Fruit fly (Drosophila melanogaster) whole organism, embryonic: ENCODE data around the gene Pif1A.

Experiments used
- Awh ChIP-seq: fragments of 200-800 bp; sonication (Bioruptor generic); IDR thresholded peaks from 2 replicates; pipeline ENCODE4, ENCODE4 v1.3.6; 2022; ENCODE audit warnings: missing biosample characterization, missing genetic modification characterization
- CG10274 ChIP-seq: fragments of 200-800 bp; sonication (Bioruptor generic); optimal IDR thresholded peaks from 3 replicates; lab custom pipeline; 2017; ENCODE audit warnings: missing biosample characterization, mild to moderate bottlenecking, missing genetic modification characterization
- CG10366 ChIP-seq: fragments of 200-800 bp; sonication (Bioruptor generic); IDR thresholded peaks from 2 replicates; pipeline ENCODE4 v1.3.6; 2022; ENCODE audit warnings: missing biosample characterization, missing genetic modification characterization
- CG10462 ChIP-seq: fragments of 200-800 bp; sonication (Bioruptor generic); optimal IDR thresholded peaks from 2 replicates; lab custom pipeline; 2016; ENCODE audit warnings: missing biosample characterization, missing genetic modification characterization
- CG11723 ChIP-seq: fragments of 200-800 bp; sonication (Bioruptor generic); optimal IDR thresholded peaks from 2 replicates; lab custom pipeline; 2017; ENCODE audit warnings: missing biosample characterization, mild to moderate bottlenecking, missing genetic modification characterization
- CG12219 ChIP-seq: fragments of 200-800 bp; sonication (Bioruptor generic); optimal IDR thresholded peaks from 3 replicates; lab custom pipeline; 2018; ENCODE audit warnings: missing biosample characterization, mild to moderate bottlenecking, missing genetic modification characterization
- CG12391 ChIP-seq: fragments of 200-800 bp; sonication (Bioruptor generic); optimal IDR thresholded peaks from 3 replicates; lab custom pipeline; 2018; ENCODE audit warnings: missing biosample characterization, mild to moderate bottlenecking, missing genetic modification characterization, moderate library complexity
- CG13287 ChIP-seq: fragments of 200-800 bp; sonication (Bioruptor generic); IDR thresholded peaks from 2 replicates; pipeline ENCODE4 v1.3.6; 2022; ENCODE audit warnings: missing biosample characterization, missing genetic modification characterization; ENCODE audit not compliant: partially characterized antibody
- CG14441 ChIP-seq: fragments of 200-800 bp; sonication (Bioruptor generic); IDR thresholded peaks from 2 replicates; pipeline ENCODE4 v1.3.6; 2022; ENCODE audit warnings: missing biosample characterization, missing genetic modification characterization
- CG17359 ChIP-seq: fragments of 200-800 bp; sonication (Bioruptor generic); optimal IDR thresholded peaks from 3 replicates; lab custom pipeline; 2018; ENCODE audit warnings: missing biosample characterization, mild to moderate bottlenecking, missing genetic modification characterization, moderate library complexity
- CG17612 ChIP-seq: fragments of 200-800 bp; sonication (Bioruptor generic); IDR thresholded peaks from 2 replicates; pipeline ENCODE4 v1.3.6; 2022; ENCODE audit warnings: missing biosample characterization, missing genetic modification characterization
- CG1792 ChIP-seq: fragments of 200-800 bp; sonication (Bioruptor generic); optimal IDR thresholded peaks from 2 replicates; lab custom pipeline; 2016; ENCODE audit warnings: missing biosample characterization, missing genetic modification characterization
- CG18011 ChIP-seq: fragments of 200-800 bp; sonication (Bioruptor generic); optimal IDR thresholded peaks from 2 replicates; lab custom pipeline; 2017; ENCODE audit warnings: missing biosample characterization, missing genetic modification characterization, mild to moderate bottlenecking, moderate library complexity, missing genotype
- CG3163 ChIP-seq: fragments of 200-800 bp; sonication (Bioruptor generic); optimal IDR thresholded peaks from 3 replicates; lab custom pipeline; 2016; ENCODE audit warnings: missing biosample characterization, missing genetic modification characterization
- CG34422 ChIP-seq: fragments of 200-800 bp; sonication (Bioruptor generic); IDR thresholded peaks from 3 replicates; pipeline ENCODE4 v1.3.6; 2022; ENCODE audit warnings: missing biosample characterization, missing genetic modification characterization
- CG3847 ChIP-seq: fragments of 200-800 bp; sonication (Bioruptor generic); IDR thresholded peaks from 2 replicates; pipeline ENCODE4 v1.3.6; 2022; ENCODE audit warnings: missing biosample characterization, missing genetic modification characterization
- CG4730 ChIP-seq: fragments of 200-800 bp; sonication (Bioruptor generic); IDR thresholded peaks from 2 replicates; pipeline ENCODE4 v1.3.6; 2022; ENCODE audit warnings: missing biosample characterization, missing genetic modification characterization
- CG5180 ChIP-seq: fragments of 200-800 bp; sonication (Bioruptor generic); optimal IDR thresholded peaks from 3 replicates; lab custom pipeline; 2017; ENCODE audit warnings: missing biosample characterization, missing genetic modification characterization, mild to moderate bottlenecking, moderate library complexity, missing genetic modification reagents
- CG7271 ChIP-seq: fragments of 200-800 bp; sonication (Bioruptor generic); optimal IDR thresholded peaks from 2 replicates; lab custom pipeline; 2018; ENCODE audit warnings: missing biosample characterization, mild to moderate bottlenecking, missing genetic modification characterization, moderate library complexity
- Chrac-16 ChIP-seq: fragments of 200-800 bp; sonication (Bioruptor generic); optimal IDR thresholded peaks from 3 replicates; lab custom pipeline; 2016; ENCODE audit warnings: missing biosample characterization, missing genetic modification characterization
- E2f2 ChIP-seq: fragments of 200-800 bp; sonication (Bioruptor generic); IDR thresholded peaks from 2 replicates; pipeline ENCODE4 v1.3.6; 2022; ENCODE audit warnings: missing biosample characterization, missing genetic modification characterization
- ERR ChIP-seq: fragments of 200-800 bp; sonication (Bioruptor generic); optimal IDR thresholded peaks from 2 replicates; lab custom pipeline; 2016; ENCODE audit warnings: missing biosample characterization, missing genetic modification characterization
- Fer1 ChIP-seq: fragments of 200-800 bp; sonication (Bioruptor generic); optimal IDR thresholded peaks from 2 replicates; lab custom pipeline; 2017; ENCODE audit warnings: missing biosample characterization, mild to moderate bottlenecking, missing genetic modification characterization
- Fer3 ChIP-seq: fragments of 200-800 bp; sonication (Bioruptor generic); optimal IDR thresholded peaks from 2 replicates; lab custom pipeline; 2018; ENCODE audit warnings: missing biosample characterization, mild to moderate bottlenecking, missing genetic modification characterization, moderate library complexity
- Gsc ChIP-seq: fragments of 200-800 bp; sonication (Bioruptor generic); IDR thresholded peaks from 2 replicates; pipeline ENCODE4 v1.3.6; 2022; ENCODE audit warnings: missing biosample characterization, missing genetic modification characterization
- HmgZ ChIP-seq: fragments of 200-800 bp; sonication (Bioruptor generic); optimal IDR thresholded peaks from 2 replicates; lab custom pipeline; 2018; ENCODE audit warnings: missing biosample characterization, mild to moderate bottlenecking, missing genetic modification characterization
- Hr78 ChIP-seq, 2 experiments: fragments of 200-800 bp in 1 of 2; fragments of >200 bp in 1 of 2; sonication (Bioruptor generic) in 1 of 2; optimal IDR thresholded peaks; 2 replicates each; lab custom pipeline; 2017 to 2019; ENCODE audit warnings: missing biosample characterization in 2 of 2, missing genetic modification characterization in 2 of 2, mild to moderate bottlenecking in 1 of 2, moderate library complexity in 1 of 2
- Hsf ChIP-seq: fragments of 200-800 bp; sonication (Bioruptor generic); optimal IDR thresholded peaks from 3 replicates; lab custom pipeline; 2016; ENCODE audit warnings: missing biosample characterization, missing genetic modification characterization
- Myb ChIP-seq: fragments of 200-800 bp; sonication (Bioruptor generic); optimal IDR thresholded peaks from 2 replicates; lab custom pipeline; 2016; ENCODE audit warnings: missing biosample characterization, missing genetic modification characterization
- NfI ChIP-seq: fragments of 200-800 bp; sonication (Bioruptor generic); optimal IDR thresholded peaks from 3 replicates; lab custom pipeline; 2018; ENCODE audit warnings: missing biosample characterization, mild to moderate bottlenecking, missing genetic modification characterization, moderate library complexity
- Poxn ChIP-seq: fragments of 200-800 bp; sonication (Bioruptor generic); IDR thresholded peaks from 2 replicates; pipeline ENCODE4 v1.3.6; 2022; ENCODE audit warnings: missing biosample characterization, missing genetic modification characterization
- Sox100B ChIP-seq: fragments of 200-800 bp; sonication (Bioruptor generic); optimal IDR thresholded peaks from 3 replicates; lab custom pipeline; 2018; ENCODE audit warnings: missing biosample characterization, mild to moderate bottlenecking, missing genetic modification characterization
- Sry-δ ChIP-seq: fragments of 200-800 bp; sonication (Bioruptor generic); optimal IDR thresholded peaks from 2 replicates; lab custom pipeline; 2016; ENCODE audit warnings: missing biosample characterization, missing genetic modification characterization
- Xbp1 ChIP-seq: fragments of 200-800 bp; sonication (Bioruptor generic); optimal IDR thresholded peaks from 3 replicates; lab custom pipeline; 2016; ENCODE audit warnings: missing biosample characterization, mild to moderate bottlenecking, missing genetic modification characterization
- abd-A ChIP-seq: fragments of 200-800 bp; sonication (Bioruptor generic); optimal IDR thresholded peaks from 3 replicates; lab custom pipeline; 2019; ENCODE audit warnings: missing biosample characterization, mild to moderate bottlenecking, missing genetic modification characterization, moderate library complexity
- bowl ChIP-seq: fragments of 200-800 bp; sonication (Bioruptor generic); IDR thresholded peaks from 2 replicates; pipeline ENCODE4 v1.3.6; 2022; ENCODE audit warnings: missing biosample characterization, missing genetic modification characterization
- crc ChIP-seq: fragments of 200-800 bp; sonication (Bioruptor generic); optimal IDR thresholded peaks from 2 replicates; lab custom pipeline; 2016; ENCODE audit warnings: missing biosample characterization, missing genetic modification characterization
- dan ChIP-seq: fragments of 200-800 bp; sonication (Bioruptor generic); IDR thresholded peaks from 2 replicates; pipeline ENCODE4 v1.3.6; 2022; ENCODE audit warnings: missing biosample characterization, missing genetic modification characterization
- dmrt99B ChIP-seq: fragments of 200-800 bp; sonication (Bioruptor generic); optimal IDR thresholded peaks from 2 replicates; lab custom pipeline; 2018; ENCODE audit warnings: missing biosample characterization, mild to moderate bottlenecking, missing genetic modification characterization, moderate library complexity
- p53 ChIP-seq: fragments of 200-800 bp; sonication (Bioruptor generic); optimal IDR thresholded peaks from 2 replicates; lab custom pipeline; 2016; ENCODE audit warnings: missing biosample characterization, missing genetic modification characterization
- pfk ChIP-seq: fragments of 200-800 bp; sonication (Bioruptor generic); optimal IDR thresholded peaks from 2 replicates; lab custom pipeline; 2018; ENCODE audit warnings: missing biosample characterization, mild to moderate bottlenecking, missing genetic modification characterization, moderate library complexity
- pros ChIP-seq: fragments of 200-800 bp; sonication (Bioruptor generic); optimal IDR thresholded peaks from 3 replicates; lab custom pipeline; 2019; ENCODE audit warnings: missing biosample characterization, mild to moderate bottlenecking, missing genetic modification characterization, moderate library complexity
- row ChIP-seq: fragments of 200-800 bp; sonication (Bioruptor generic); IDR thresholded peaks from 3 replicates; pipeline ENCODE4 v1.3.6; 2022; ENCODE audit warnings: missing biosample characterization, missing genetic modification characterization
- schlank ChIP-seq: fragments of 200-800 bp; sonication (Bioruptor generic); optimal IDR thresholded peaks from 2 replicates; lab custom pipeline; 2018; ENCODE audit warnings: missing biosample characterization, mild to moderate bottlenecking, missing genetic modification characterization
- ssp ChIP-seq: fragments of 200-800 bp; sonication (Bioruptor generic); IDR thresholded peaks from 2 replicates; pipeline ENCODE4 v1.3.6; 2022; ENCODE audit warnings: missing biosample characterization, missing genetic modification characterization
- trh ChIP-seq: fragments of 200-800 bp; sonication (Bioruptor generic); optimal IDR thresholded peaks from 2 replicates; lab custom pipeline; 2016; ENCODE audit warnings: missing biosample characterization, missing genetic modification characterization
- ttk ChIP-seq: fragments of 200-800 bp; sonication (Bioruptor generic); IDR thresholded peaks from 2 replicates; pipeline ENCODE4 v2.1.2; 2022; ENCODE audit warnings: missing biosample characterization, missing genetic modification characterization
- tx ChIP-seq: fragments of 200-800 bp; sonication (Bioruptor generic); optimal IDR thresholded peaks from 2 replicates; lab custom pipeline; 2016; ENCODE audit warnings: missing biosample characterization, missing genetic modification characterization
- zen ChIP-seq: fragments of 200-800 bp; sonication (Bioruptor generic); optimal IDR thresholded peaks from 3 replicates; lab custom pipeline; 2018; ENCODE audit warnings: missing biosample characterization, mild to moderate bottlenecking, missing genetic modification characterization, moderate library complexity

The Pif1A gene

DNA sequence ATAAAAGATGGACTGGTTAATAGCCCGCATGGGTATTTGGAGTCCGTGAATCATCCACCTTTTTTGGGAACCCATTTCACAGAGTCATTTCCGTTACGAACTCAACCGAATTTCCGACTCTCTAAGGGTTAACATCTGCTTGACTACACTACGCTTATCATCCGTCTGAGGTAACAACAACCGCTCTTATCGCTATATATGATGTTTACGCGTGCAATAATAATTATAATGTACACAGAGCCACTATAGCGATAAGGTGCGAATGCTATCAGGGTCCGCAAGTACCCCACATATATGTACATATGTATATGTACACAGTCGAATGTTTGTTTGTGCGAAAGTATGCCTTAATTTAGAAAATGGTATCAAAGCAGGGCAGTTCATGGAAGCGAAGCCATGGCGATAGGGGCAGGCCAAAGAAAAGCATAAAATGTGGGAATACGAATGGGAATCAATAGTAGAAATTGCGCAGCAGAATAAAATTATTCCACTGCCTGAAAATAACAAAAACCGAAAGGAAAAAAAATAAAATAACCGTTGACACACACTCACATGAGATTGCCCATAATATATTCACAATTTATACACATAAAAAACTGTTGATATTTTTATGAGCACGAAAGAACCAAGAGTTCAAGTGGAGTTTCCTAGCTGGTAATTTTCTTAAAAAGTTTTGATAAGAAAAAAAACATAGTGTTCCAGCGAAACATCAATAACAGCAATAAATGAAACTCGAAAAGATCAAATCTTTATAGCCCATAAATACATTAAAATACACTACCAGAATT is 9.6 kb upstream of the Pif1A start (continued):
- TF ChIP-seq Sox100B (GFP tag; lab: Kevin White, UChicago) (peak; percentile 75), Fer3 (tag; lab: Kevin White, UChicago) (peak; percentile 82), ssp (no peak), CG12219 (GFP tag; lab: Kevin White, UChicago) (peak; percentile 90), HmgZ (tag; lab: Kevin White, UChicago) (peak; percentile 97), CG14441 (GFP tag; lab: Robert Waterston, UW) (peak; percentile 66), schlank (peak; percentile 93), CG3847 (GFP tag; lab: Robert Waterston, UW) (no peak), CG3163 (peak; percentile 57), crc (GFP tag; lab: Kevin White, UChicago) (no peak), Gsc (GFP tag; lab: Robert Waterston, UW) (no peak), pfk (GFP tag; lab: Kevin White, UChicago) (peak; percentile 87), CG13287 (no peak; the same call in 1 of the 2 replicates), CG17359 (tag; lab: Kevin White, UChicago) (peak; percentile 91), Xbp1 (GFP tag; lab: Kevin White, UChicago) (peak; percentile 23), CG7271 (tag; lab: Kevin White, UChicago) (no peak), CG34422 (GFP tag; lab: Robert Waterston, UW) (peak; percentile 33; the same call in 1 of the 3 replicates), CG10366 (peak; percentile 53; the same call in 1 of the 2 replicates), CG11723 (GFP tag; lab: Kevin White, UChicago) (peak; percentile 88), E2f2 (GFP tag; lab: Robert Waterston, UW) (peak; percentile 54; the same call in 1 of the 2 replicates), abd-A (tag; lab: Kevin White, UChicago) (peak; percentile 80), Myb (GFP tag; lab: Kevin White, UChicago) (peak; percentile 37), ttk (GFP tag; lab: Robert Waterston, UW) (no peak; the same call in 1 of the 2 replicates), Hsf (peak; percentile 27), CG17612 (no peak; the same call in 1 of the 2 replicates), NfI (GFP tag; lab: Kevin White, UChicago) (peak; percentile 79), Fer1 (peak; percentile 95), dan (GFP tag; lab: Robert Waterston, UW) (no peak), dmrt99B (peak; percentile 56), Awh (peak; percentile 94), Chrac-16 (no peak), tx (peak; percentile 44), CG1792 (GFP tag; lab: Kevin White, UChicago) (peak; percentile 87), pros (GFP tag; lab: Kevin White, UChicago) (peak; percentile 78), CG12391 (peak; percentile 53), CG4730 (GFP tag; lab: Robert Waterston, UW) (peak; percentile 19; the same call in 1 of the 2 replicates), CG18011 (GFP tag; lab: Kevin White, UChicago) (peak; percentile 59), zen (tag; lab: Kevin White, UChicago) (peak; percentile 32), p53 (peak; percentile 62), trh (GFP tag; lab: Kevin White, UChicago) (peak; percentile 39), row (no peak; the same call in 2 of the 3 replicates), Hr78 (GFP tag; optimal IDR thresholded peaks at IDR 0.05; lab: Kevin White, UChicago) (peak in 1 of 2 experiments; percentile 53), Poxn (no peak), bowl (GFP tag; lab: Robert Waterston, UW) (peak; percentile 67), CG10274 (GFP tag; lab: Kevin White, UChicago) (peak; percentile 30), ERR (peak; percentile 75), CG5180 (GFP tag; lab: Kevin White, UChicago) (peak; percentile 91), CG10462 (GFP tag; lab: Kevin White, UChicago) (peak; percentile 63), Sry-δ (GFP tag; lab: Kevin White, UChicago) (peak; percentile 15)
